Fruit fly (Drosophila melanogaster) whole organism, embryonic: ENCODE measurements around the gene AcCoAS.

Experiments used
- Bgb ChIP-seq: fragments of 200-800 bp; sonication (Bioruptor generic); IDR thresholded peaks from 2 replicates; pipeline ENCODE4 v1.3.6; 2022; ENCODE audit warnings: missing biosample characterization, missing genetic modification characterization; ENCODE audit not compliant: partially characterized antibody
- CG10147 ChIP-seq: fragments of 200-800 bp; sonication (Bioruptor generic); optimal IDR thresholded peaks from 2 replicates; lab custom pipeline; 2019; ENCODE audit warnings: missing biosample characterization, mild to moderate bottlenecking, missing genetic modification characterization, moderate library complexity
- CG10267 ChIP-seq: fragments of 200-800 bp; sonication (Bioruptor generic); optimal IDR thresholded peaks from 2 replicates; lab custom pipeline; 2018; ENCODE audit warnings: missing biosample characterization, mild to moderate bottlenecking, missing genetic modification characterization, moderate library complexity
- CG10431 ChIP-seq: fragments of 200-800 bp; sonication (Bioruptor generic); optimal IDR thresholded peaks from 3 replicates; lab custom pipeline; 2018; ENCODE audit warnings: missing biosample characterization, mild to moderate bottlenecking, missing genetic modification characterization
- CG11085 ChIP-seq: fragments of 200-800 bp; sonication (Bioruptor generic); IDR thresholded peaks from 2 replicates; pipeline ENCODE4 v1.3.6; 2022; ENCODE audit warnings: missing biosample characterization, missing genetic modification characterization
- CG11456 ChIP-seq: fragments of 200-800 bp; sonication (Bioruptor generic); IDR thresholded peaks from 3 replicates; pipeline ENCODE4 v1.3.6; 2022; ENCODE audit warnings: missing biosample characterization, missing genetic modification characterization
- CG11695 ChIP-seq: fragments of 200-800 bp; sonication (Bioruptor generic); IDR thresholded peaks from 3 replicates; pipeline ENCODE4 v1.3.6; 2022; ENCODE audit warnings: missing biosample characterization, missing genetic modification characterization
- CG12155 ChIP-seq: fragments of 200-800 bp; sonication (Bioruptor generic); optimal IDR thresholded peaks from 3 replicates; lab custom pipeline; 2016; ENCODE audit warnings: missing biosample characterization, missing genetic modification characterization
- CG12659 ChIP-seq: fragments of 200-800 bp; sonication (Bioruptor generic); optimal IDR thresholded peaks from 3 replicates; lab custom pipeline; 2017; ENCODE audit warnings: mild to moderate bottlenecking, missing biosample characterization, missing genetic modification reagents, missing genetic modification characterization
- CG12744 ChIP-seq: fragments of 200-800 bp; sonication (Bioruptor generic); optimal IDR thresholded peaks from 2 replicates; lab custom pipeline; 2016; ENCODE audit warnings: missing biosample characterization, missing genetic modification characterization
- CG15011 ChIP-seq: fragments of 200-800 bp; sonication (Bioruptor generic); optimal IDR thresholded peaks from 3 replicates; lab custom pipeline; 2018; ENCODE audit warnings: missing biosample characterization, mild to moderate bottlenecking, missing genetic modification characterization
- CG1529 ChIP-seq: fragments of 200-800 bp; sonication (Bioruptor generic); optimal IDR thresholded peaks from 3 replicates; lab custom pipeline; 2018; ENCODE audit warnings: missing biosample characterization, missing genetic modification characterization
- CG17328 ChIP-seq: fragments of 200-800 bp; sonication (Bioruptor generic); IDR thresholded peaks from 2 replicates; pipeline ENCODE4 v1.3.6; 2022; ENCODE audit warnings: missing biosample characterization, missing genetic modification characterization
- CG2120 ChIP-seq: fragments of 200-800 bp; sonication (Bioruptor generic); optimal IDR thresholded peaks from 3 replicates; lab custom pipeline; 2016; ENCODE audit warnings: missing biosample characterization, missing genetic modification characterization
- CG2712 ChIP-seq: fragments of 200-800 bp; optimal IDR thresholded peaks from 3 replicates; lab custom pipeline; 2019; ENCODE audit warnings: missing biosample characterization, mild to moderate bottlenecking, missing genetic modification characterization, moderate library complexity
- CG32767 ChIP-seq: fragments of 200-800 bp; sonication (Bioruptor generic); IDR thresholded peaks from 2 replicates; pipeline ENCODE4 v1.3.6; 2022; ENCODE audit warnings: missing biosample characterization, missing genetic modification characterization
- CG3407 ChIP-seq: fragments of 200-800 bp; sonication (Bioruptor generic); optimal IDR thresholded peaks from 2 replicates; lab custom pipeline; 2018; ENCODE audit warnings: missing biosample characterization, mild to moderate bottlenecking, missing genetic modification characterization
- CG4360 ChIP-seq: fragments of 200-800 bp; sonication (Bioruptor generic); IDR thresholded peaks from 2 replicates; pipeline ENCODE4 v1.3.6; 2022; ENCODE audit warnings: missing biosample characterization, missing genetic modification characterization
- CG6272 ChIP-seq: fragments of 200-800 bp; sonication (Bioruptor generic); IDR thresholded peaks from 2 replicates; pipeline ENCODE4 v1.3.6; 2022; ENCODE audit warnings: missing biosample characterization, missing genetic modification characterization
- CG8089 ChIP-seq: fragments of 200-800 bp; sonication (Bioruptor generic); optimal IDR thresholded peaks from 3 replicates; lab custom pipeline; 2016; ENCODE audit warnings: missing biosample characterization, missing genetic modification characterization
- CHES-1-like ChIP-seq: fragments of 200-800 bp; sonication (Bioruptor generic); optimal IDR thresholded peaks from 2 replicates; lab custom pipeline; 2016; ENCODE audit warnings: missing biosample characterization, missing genetic modification characterization
- Dfd ChIP-seq, 2 experiments: fragments of >200 bp; optimal IDR thresholded peaks; 2 replicates each; lab custom pipeline; 2017; ENCODE audit warnings: missing biosample characterization in 2 of 2, missing genetic modification characterization in 2 of 2
- ERR ChIP-seq: fragments of 200-800 bp; sonication (Bioruptor generic); optimal IDR thresholded peaks from 2 replicates; lab custom pipeline; 2016; ENCODE audit warnings: missing biosample characterization, missing genetic modification characterization
- Elba2 ChIP-seq: fragments of 200-800 bp; sonication (Bioruptor generic); optimal IDR thresholded peaks from 3 replicates; lab custom pipeline; 2016; ENCODE audit warnings: missing biosample characterization, missing genetic modification characterization
- Hey ChIP-seq: fragments of 200-800 bp; sonication (Bioruptor generic); optimal IDR thresholded peaks from 3 replicates; lab custom pipeline; 2018; ENCODE audit warnings: missing biosample characterization, mild to moderate bottlenecking, missing genetic modification characterization
- Kr ChIP-seq: fragments of 200-800 bp; sonication (Bioruptor generic); optimal IDR thresholded peaks from 2 replicates; lab custom pipeline; 2017; ENCODE audit warnings: missing biosample characterization, mild to moderate bottlenecking, missing genetic modification characterization
- Nf-YC ChIP-seq: fragments of 200-800 bp; optimal IDR thresholded peaks from 3 replicates; lab custom pipeline; 2019; ENCODE audit warnings: missing biosample characterization, mild to moderate bottlenecking, missing genetic modification characterization, moderate library complexity
- Opbp ChIP-seq: fragments of 200-800 bp; sonication (Bioruptor generic); IDR thresholded peaks from 3 replicates; pipeline ENCODE4 v1.3.6; 2022; ENCODE audit warnings: missing biosample characterization, missing genetic modification characterization; ENCODE audit not compliant: partially characterized antibody
- ato ChIP-seq: fragments of 200-800 bp; sonication (Bioruptor generic); IDR thresholded peaks from 2 replicates; pipeline ENCODE4 v1.3.6; 2022; ENCODE audit warnings: missing biosample characterization, missing genetic modification characterization; ENCODE audit not compliant: partially characterized antibody
- bab2 ChIP-seq: fragments of 200-800 bp; sonication (Bioruptor generic); optimal IDR thresholded peaks from 2 replicates; lab custom pipeline; 2016; ENCODE audit warnings: missing biosample characterization, missing genetic modification characterization
- bigmax ChIP-seq: fragments of 200-800 bp; sonication (Bioruptor generic); optimal IDR thresholded peaks from 2 replicates; lab custom pipeline; 2018; ENCODE audit warnings: missing biosample characterization, mild to moderate bottlenecking, missing genetic modification characterization
- bsh ChIP-seq, 2 experiments: fragments of 200-800 bp; sonication (Bioruptor generic); optimal IDR thresholded peaks; 2 replicates each; lab custom pipeline; 2017 to 2018; ENCODE audit warnings: mild to moderate bottlenecking in 2 of 2, missing biosample characterization in 2 of 2, missing genetic modification characterization in 2 of 2, moderate library complexity in 1 of 2
- cg ChIP-seq: fragments of 200-800 bp; sonication (Bioruptor generic); optimal IDR thresholded peaks from 3 replicates; lab custom pipeline; 2019; ENCODE audit warnings: missing biosample characterization, mild to moderate bottlenecking, missing genetic modification characterization, moderate library complexity
- crp ChIP-seq, 2 experiments: fragments of 200-800 bp; sonication (Bioruptor generic); optimal IDR thresholded peaks; 2 replicates in 1 of 2; 3 replicates in 1 of 2; lab custom pipeline; 2017; ENCODE audit warnings: missing biosample characterization in 2 of 2, missing genetic modification characterization in 2 of 2, mild to moderate bottlenecking in 1 of 2, moderate library complexity in 1 of 2
- gcm2 ChIP-seq: fragments of 200-800 bp; sonication (Bioruptor generic); optimal IDR thresholded peaks from 2 replicates; lab custom pipeline; 2016; ENCODE audit warnings: missing biosample characterization, missing genetic modification characterization
- gt ChIP-seq: fragments of 200-800 bp; sonication (Bioruptor generic); IDR thresholded peaks from 2 replicates; pipeline ENCODE4 v1.3.6; 2022; ENCODE audit warnings: missing biosample characterization, missing genetic modification characterization
- hb ChIP-seq: fragments of 200-800 bp; sonication (Bioruptor generic); IDR thresholded peaks from 3 replicates; pipeline ENCODE4 v1.3.6; 2022; ENCODE audit warnings: missing biosample characterization, missing genetic modification characterization; ENCODE audit not compliant: partially characterized antibody
- hkb ChIP-seq, 2 experiments: fragments of 200-800 bp in 1 of 2; fragments of >200 bp in 1 of 2; sonication (Bioruptor generic) in 1 of 2; IDR thresholded peaks in 1 of 2; optimal IDR thresholded peaks in 1 of 2; 2 replicates each; pipeline versions ENCODE4 v1.3.6 to Lab custom; 2017 to 2022; ENCODE audit warnings: missing biosample characterization in 1 of 2, missing genetic modification characterization in 1 of 2
- lilli ChIP-seq: fragments of 200-800 bp; sonication (Bioruptor generic); optimal IDR thresholded peaks from 3 replicates; lab custom pipeline; 2016; ENCODE audit warnings: missing biosample characterization, missing genetic modification characterization
- mirr ChIP-seq: fragments of 200-800 bp; sonication (Bioruptor generic); optimal IDR thresholded peaks from 3 replicates; lab custom pipeline; 2018; ENCODE audit warnings: missing biosample characterization, mild to moderate bottlenecking, missing genetic modification characterization
- odd ChIP-seq: fragments of 200-800 bp; sonication (Bioruptor generic); optimal IDR thresholded peaks from 2 replicates; lab custom pipeline; 2017; ENCODE audit warnings: missing biosample characterization, mild to moderate bottlenecking, missing genetic modification characterization
- ranshi ChIP-seq: fragments of 200-800 bp; sonication (Bioruptor generic); IDR thresholded peaks from 2 replicates; pipeline ENCODE4 v1.3.6; 2022; ENCODE audit warnings: missing biosample characterization, missing genetic modification characterization
- sc ChIP-seq, 3 experiments: fragments of >200 bp in 2 of 3; fragments of 200-800 bp in 1 of 3; sonication (Bioruptor generic) in 1 of 3; optimal IDR thresholded peaks; 2 replicates in 2 of 3; 3 replicates in 1 of 3; lab custom pipeline; 2017; ENCODE audit warnings: mild to moderate bottlenecking in 1 of 3, missing biosample characterization in 1 of 3, missing genetic modification characterization in 1 of 3, missing genetic modification reagents in 1 of 3
- schlank ChIP-seq: fragments of 200-800 bp; sonication (Bioruptor generic); optimal IDR thresholded peaks from 2 replicates; lab custom pipeline; 2018; ENCODE audit warnings: missing biosample characterization, mild to moderate bottlenecking, missing genetic modification characterization
- slou ChIP-seq: fragments of 200-800 bp; sonication (Bioruptor generic); optimal IDR thresholded peaks from 3 replicates; lab custom pipeline; 2016; ENCODE audit warnings: missing biosample characterization, missing genetic modification characterization
- sob ChIP-seq: fragments of 200-800 bp; sonication (Bioruptor generic); IDR thresholded peaks from 2 replicates; pipeline ENCODE4 v1.3.6; 2022; ENCODE audit warnings: missing biosample characterization, missing genetic modification characterization
- tio ChIP-seq: fragments of 200-800 bp; sonication (Bioruptor generic); optimal IDR thresholded peaks from 2 replicates; lab custom pipeline; 2017; ENCODE audit warnings: missing biosample characterization, missing genetic modification characterization, inconsistent platforms
- zfh1 ChIP-seq: fragments of 200-800 bp; sonication (Bioruptor generic); IDR thresholded peaks from 3 replicates; pipeline ENCODE4 v1.3.6; 2022; ENCODE audit warnings: missing biosample characterization, missing genetic modification characterization
- zfh2 ChIP-seq: fragments of 200-800 bp; sonication (Bioruptor generic); optimal IDR thresholded peaks from 2 replicates; lab custom pipeline; 2016; ENCODE audit warnings: missing biosample characterization, missing genetic modification characterization

Gene AcCoAS

dm6 chr3L:21304400-21304799 lies 24.4 kb upstream of the AcCoAS start, which contains the start of the genes CG11309 and CG7632 (continued):
- peak; percentile 100 for TF ChIP-seq CG12659 (GFP tag; lab: Kevin White, UChicago)
- TF ChIP-seq CG17328 (GFP tag; lab: Robert Waterston, UW), result peak; percentile 99
- peak; percentile 88 for TF ChIP-seq CG4360
- peak; percentile 98 for TF ChIP-seq Hey
- peak; percentile 99 for TF ChIP-seq CG11695 (GFP tag; lab: Robert Waterston, UW)
- peak; percentile 98 to 100 for TF ChIP-seq bsh (GFP tag; optimal IDR thresholded peaks at IDR 0.05; lab: Kevin White, UChicago)
- TF ChIP-seq Bgb, result peak; percentile 41; the same call in 1 of the 2 replicates
- peak; percentile 99 for TF ChIP-seq odd (GFP tag; lab: Kevin White, UChicago)
- TF ChIP-seq CG1529 (GFP tag; lab: Kevin White, UChicago), result peak; percentile 99
- no peak for TF ChIP-seq hb (GFP tag; lab: Robert Waterston, UW)
- TF ChIP-seq bab2, result peak; percentile 98
- TF ChIP-seq CG12744 (GFP tag; lab: Kevin White, UChicago), result peak; percentile 99
- peak; percentile 94 for TF ChIP-seq tio (GFP tag; lab: Kevin White, UChicago)
- TF ChIP-seq zfh1 (GFP tag; lab: Robert Waterston, UW), result peak; percentile 99
- TF ChIP-seq gt (GFP tag; lab: Robert Waterston, UW), result peak; percentile 94
- TF ChIP-seq CG10267 (tag; lab: Kevin White, UChicago), result peak; percentile 100
- TF ChIP-seq sob (GFP tag; lab: Robert Waterston, UW), result peak; percentile 98
- peak; percentile 99 for TF ChIP-seq CG15011
- peak; percentile 98 for TF ChIP-seq ranshi
- peak; percentile 96 for TF ChIP-seq Nf-YC (tag; lab: Kevin White, UChicago)
- TF ChIP-seq lilli, result peak; percentile 99
- TF ChIP-seq CG2120, result peak; percentile 99
- peak; percentile 98 for TF ChIP-seq CG32767 (GFP tag; lab: Robert Waterston, UW)
- TF ChIP-seq hkb (optimal IDR thresholded peaks at IDR 0.05; lab: Kevin White, UChicago), result peak; percentile 30
- peak; percentile 100 for TF ChIP-seq hkb (GFP tag; IDR thresholded peaks at IDR 0.05; lab: Robert Waterston, UW)
- TF ChIP-seq CG8089 (GFP tag; lab: Kevin White, UChicago), result peak; percentile 98
- TF ChIP-seq CG12155, result peak; percentile 97
- peak; percentile 98 for TF ChIP-seq CG3407 (GFP tag; lab: Kevin White, UChicago)
- TF ChIP-seq ERR (GFP tag; lab: Kevin White, UChicago), result peak; percentile 98
- peak; percentile 87 for TF ChIP-seq bigmax (GFP tag; lab: Kevin White, UChicago)
- peak; percentile 79 for TF ChIP-seq CG6272 (GFP tag; lab: Robert Waterston, UW)
- TF ChIP-seq CG10147, result peak; percentile 100
- TF ChIP-seq Dfd (GFP tag; optimal IDR thresholded peaks at IDR 0.05; lab: Kevin White, UChicago), result no peak
- TF ChIP-seq CG10431 (GFP tag; lab: Kevin White, UChicago), result peak; percentile 98
- peak; percentile 96 for TF ChIP-seq slou (GFP tag; lab: Kevin White, UChicago)
- peak; percentile 96 for TF ChIP-seq gcm2 (GFP tag; lab: Kevin White, UChicago)
- peak; percentile 97 for TF ChIP-seq zfh2 (GFP tag; lab: Kevin White, UChicago)
- no peak for TF ChIP-seq ato (GFP tag; lab: Robert Waterston, UW)
- peak; percentile 90 for TF ChIP-seq Kr (GFP tag; lab: Kevin White, UChicago)
- TF ChIP-seq sc (optimal IDR thresholded peaks at IDR 0.05; lab: Kevin White, UChicago), result no peak
- TF ChIP-seq sc (GFP tag; optimal IDR thresholded peaks at IDR 0.05; lab: Kevin White, UChicago), result peak; percentile 99
- TF ChIP-seq cg (GFP tag; lab: Kevin White, UChicago), result peak; percentile 29
- peak; percentile 86 for TF ChIP-seq Elba2 (GFP tag; lab: Kevin White, UChicago)
- TF ChIP-seq CG2712 (tag; lab: Kevin White, UChicago), result peak; percentile 100
- TF ChIP-seq CG11456 (GFP tag; lab: Robert Waterston, UW), result peak; percentile 95
- peak; percentile 100 for TF ChIP-seq mirr (GFP tag; lab: Kevin White, UChicago)
- peak; percentile 99 for TF ChIP-seq schlank
- peak; percentile 58 to 88 for TF ChIP-seq crp (GFP tag; optimal IDR thresholded peaks at IDR 0.05; lab: Kevin White, UChicago)
- no peak; the same call in 2 of the 3 replicates for TF ChIP-seq Opbp
- TF ChIP-seq CHES-1-like (GFP tag; lab: Kevin White, UChicago), result peak; percentile 98
- peak; percentile 89 for TF ChIP-seq CG11085 (GFP tag; lab: Robert Waterston, UW)
